Worm (Caenorhabditis elegans) whole organism, L3 larva: ENCODE measurements around the gene cdh-4.

Experiments
- R02D3.7 ChIP-seq: fragments of 150-350 bp; optimal IDR thresholded peaks from 2 replicates; lab custom pipeline; 2014; ENCODE audit warnings: missing biosample characterization, missing genetic modification characterization
- ZK546.5 ChIP-seq: sonication (generic microtip); optimal IDR thresholded peaks from 2 replicates; lab custom pipeline; 2017; ENCODE audit warnings: missing biosample characterization, missing genetic modification characterization
- aly-2 ChIP-seq: fragments of 150-350 bp; optimal IDR thresholded peaks from 2 replicates; lab custom pipeline; 2014; ENCODE audit warnings: missing biosample characterization, missing genetic modification characterization
- ama-1 ChIP-seq: fragments of 150-350 bp; optimal IDR thresholded peaks from 2 replicates; lab custom pipeline; 2018
- ceh-16 ChIP-seq: sonication (generic microtip); optimal IDR thresholded peaks from 2 replicates; lab custom pipeline; 2017; ENCODE audit warnings: missing biosample characterization, missing genetic modification characterization
- ceh-28 ChIP-seq: fragments of 150-350 bp; optimal IDR thresholded peaks from 2 replicates; lab custom pipeline; 2014; ENCODE audit warnings: missing biosample characterization, missing genetic modification reagents, missing genetic modification characterization
- ceh-82 ChIP-seq: fragments of 150-350 bp; optimal IDR thresholded peaks from 2 replicates; lab custom pipeline; 2014; ENCODE audit warnings: missing biosample characterization, missing genetic modification characterization
- ceh-9 ChIP-seq: sonication (generic microtip); optimal IDR thresholded peaks from 2 replicates; lab custom pipeline; 2018; ENCODE audit warnings: missing biosample characterization, missing genetic modification characterization
- daf-12 ChIP-seq: fragments of 150-350 bp; optimal IDR thresholded peaks from 2 replicates; lab custom pipeline; 2014; ENCODE audit warnings: missing biosample characterization, missing genetic modification reagents, missing genetic modification characterization
- egl-27 ChIP-seq: sonication (generic microtip); optimal IDR thresholded peaks from 4 replicates; lab custom pipeline; 2017; ENCODE audit warnings: missing biosample characterization, missing genetic modification reagents, missing genetic modification characterization
- egl-5 ChIP-seq: fragments of 150-350 bp; optimal IDR thresholded peaks from 2 replicates; lab custom pipeline; 2017; ENCODE audit warnings: missing biosample characterization, missing genetic modification reagents, missing genetic modification characterization, inconsistent platforms
- elt-1 ChIP-seq: fragments of 150-350 bp; optimal IDR thresholded peaks from 2 replicates; lab custom pipeline; 2014; ENCODE audit warnings: missing biosample characterization, missing genetic modification characterization
- elt-2 ChIP-seq: sonication (generic microtip); optimal IDR thresholded peaks from 2 replicates; lab custom pipeline; 2016; ENCODE audit warnings: missing genetic modification reagents, mild to moderate bottlenecking, missing genetic modification characterization, missing compliant biosample characterization
- elt-3 ChIP-seq, 3 experiments: fragments of 150-350 bp in 1 of 3; sonication (generic microtip) in 2 of 3; optimal IDR thresholded peaks; 2 replicates in 2 of 3; 4 replicates in 1 of 3; lab custom pipeline; 2014 to 2017; ENCODE audit warnings: missing biosample characterization in 3 of 3, missing genetic modification characterization in 3 of 3
- eor-1 ChIP-seq, 2 experiments: fragments of 150-350 bp; optimal IDR thresholded peaks; 2 replicates each; lab custom pipeline; 2014 to 2018; ENCODE audit warnings: missing biosample characterization in 2 of 2, missing genetic modification characterization in 2 of 2
- fkh-10 ChIP-seq: sonication (generic microtip); optimal IDR thresholded peaks from 2 replicates; lab custom pipeline; 2017; ENCODE audit warnings: missing biosample characterization, missing genetic modification reagents, missing genetic modification characterization
- fkh-2 ChIP-seq: fragments of 150-350 bp; optimal IDR thresholded peaks from 2 replicates; lab custom pipeline; 2014; ENCODE audit warnings: missing biosample characterization, missing genetic modification reagents, missing genetic modification characterization
- fos-1 ChIP-seq: fragments of 150-350 bp; optimal IDR thresholded peaks from 2 replicates; lab custom pipeline; 2014; ENCODE audit warnings: missing biosample characterization, missing genetic modification characterization
- hmg-11 ChIP-seq: sonication (generic microtip); optimal IDR thresholded peaks from 2 replicates; lab custom pipeline; 2016; ENCODE audit warnings: missing genetic modification characterization, missing compliant biosample characterization
- jun-1 ChIP-seq: fragments of 150-350 bp; optimal IDR thresholded peaks from 2 replicates; lab custom pipeline; 2014; ENCODE audit warnings: missing biosample characterization, missing genetic modification reagents, missing genetic modification characterization
- lin-15B ChIP-seq: fragments of 150-350 bp; optimal IDR thresholded peaks from 2 replicates; lab custom pipeline; 2014; ENCODE audit warnings: missing biosample characterization, missing genetic modification characterization
- lin-39 ChIP-seq: fragments of 150-350 bp; optimal IDR thresholded peaks from 2 replicates; lab custom pipeline; 2018; ENCODE audit warnings: missing biosample characterization, missing genetic modification reagents, missing genetic modification characterization
- lsy-12 ChIP-seq: sonication (generic microtip); optimal IDR thresholded peaks from 2 replicates; lab custom pipeline; 2016; ENCODE audit warnings: mild to moderate bottlenecking, missing genetic modification characterization, missing compliant biosample characterization
- mdl-1 ChIP-seq: fragments of 150-350 bp; optimal IDR thresholded peaks from 2 replicates; lab custom pipeline; 2014; ENCODE audit warnings: missing biosample characterization, missing genetic modification characterization
- mml-1 ChIP-seq: fragments of 150-350 bp; sonication (generic microtip); optimal IDR thresholded peaks from 3 replicates; lab custom pipeline; 2014; ENCODE audit warnings: missing biosample characterization, missing genetic modification characterization
- nfya-1 ChIP-seq: sonication (generic microtip); optimal IDR thresholded peaks from 2 replicates; lab custom pipeline; 2017; ENCODE audit warnings: missing genetic modification characterization, mild to moderate bottlenecking, missing compliant biosample characterization, antibody characterized with exemption, moderate library complexity; ENCODE audit not compliant: insufficient read depth
- nhr-11 ChIP-seq: fragments of 150-350 bp; optimal IDR thresholded peaks from 2 replicates; lab custom pipeline; 2014; ENCODE audit warnings: missing biosample characterization, missing genetic modification characterization
- nhr-12 ChIP-seq: fragments of 150-350 bp; optimal IDR thresholded peaks from 2 replicates; lab custom pipeline; 2014; ENCODE audit warnings: missing biosample characterization, missing genetic modification characterization
- nhr-23 ChIP-seq: fragments of 150-350 bp; optimal IDR thresholded peaks from 2 replicates; lab custom pipeline; 2014; ENCODE audit warnings: missing biosample characterization, missing genetic modification reagents, missing genetic modification characterization
- nhr-237 ChIP-seq: fragments of 150-350 bp; optimal IDR thresholded peaks from 2 replicates; lab custom pipeline; 2014; ENCODE audit warnings: missing biosample characterization, missing genetic modification characterization
- nhr-25 ChIP-seq: sonication (generic microtip); optimal IDR thresholded peaks from 2 replicates; lab custom pipeline; 2017; ENCODE audit warnings: missing biosample characterization, missing genetic modification characterization
- nhr-28 ChIP-seq: fragments of 150-350 bp; optimal IDR thresholded peaks from 2 replicates; lab custom pipeline; 2014; ENCODE audit warnings: missing biosample characterization, missing genetic modification characterization
- nhr-43 ChIP-seq: sonication (generic microtip); optimal IDR thresholded peaks from 2 replicates; lab custom pipeline; 2016; ENCODE audit warnings: mild to moderate bottlenecking, missing genetic modification characterization, missing compliant biosample characterization; ENCODE audit not compliant: poor library complexity, severe bottlenecking
- nhr-67 ChIP-seq: fragments of 150-350 bp; optimal IDR thresholded peaks from 2 replicates; lab custom pipeline; 2014; ENCODE audit warnings: missing biosample characterization, missing genetic modification characterization
- nhr-76 ChIP-seq: fragments of 150-350 bp; sonication (generic microtip); optimal IDR thresholded peaks from 5 replicates; lab custom pipeline; 2014; ENCODE audit warnings: missing biosample characterization, missing genetic modification characterization
- nhr-77 ChIP-seq: fragments of 150-350 bp; optimal IDR thresholded peaks from 2 replicates; lab custom pipeline; 2014; ENCODE audit warnings: missing biosample characterization, missing genetic modification characterization
- pha-4 ChIP-seq: fragments of 150-350 bp; optimal IDR thresholded peaks from 2 replicates; lab custom pipeline; 2014; ENCODE audit warnings: missing biosample characterization, missing genetic modification reagents, missing genetic modification characterization
- pqm-1 ChIP-seq: fragments of 150-350 bp; optimal IDR thresholded peaks from 2 replicates; lab custom pipeline; 2017; ENCODE audit warnings: missing biosample characterization, missing genetic modification characterization, inconsistent platforms
- sea-2 ChIP-seq: fragments of 150-350 bp; sonication (generic microtip); optimal IDR thresholded peaks from 4 replicates; lab custom pipeline; 2014; ENCODE audit warnings: missing biosample characterization, missing genetic modification reagents, missing genetic modification characterization
- skn-1 ChIP-seq: fragments of 150-350 bp; optimal IDR thresholded peaks from 2 replicates; lab custom pipeline; 2014; ENCODE audit warnings: missing biosample characterization, missing genetic modification characterization
- snpc-4 ChIP-seq: fragments of 150-350 bp; optimal IDR thresholded peaks from 2 replicates; lab custom pipeline; 2014; ENCODE audit warnings: missing biosample characterization, missing genetic modification characterization
- tbx-2 ChIP-seq: sonication (generic microtip); optimal IDR thresholded peaks from 2 replicates; lab custom pipeline; 2016; ENCODE audit warnings: mild to moderate bottlenecking, missing genetic modification characterization, missing compliant biosample characterization
- unc-39 ChIP-seq: sonication (generic microtip); optimal IDR thresholded peaks from 4 replicates; lab custom pipeline; 2017; ENCODE audit warnings: missing biosample characterization, missing genetic modification characterization
- unc-62 ChIP-seq: fragments of 150-350 bp; sonication (generic microtip); optimal IDR thresholded peaks from 4 replicates; lab custom pipeline; 2014; ENCODE audit warnings: missing biosample characterization, missing genetic modification reagents, missing genetic modification characterization
- zag-1 ChIP-seq: fragments of 150-350 bp; optimal IDR thresholded peaks from 2 replicates; lab custom pipeline; 2014; ENCODE audit warnings: missing biosample characterization, missing genetic modification characterization
- ztf-11 ChIP-seq: fragments of 150-350 bp; optimal IDR thresholded peaks from 2 replicates; lab custom pipeline; 2014; ENCODE audit warnings: missing biosample characterization, missing genetic modification characterization
- ztf-4 ChIP-seq: fragments of 150-350 bp; optimal IDR thresholded peaks from 2 replicates; lab custom pipeline; 2014; ENCODE audit warnings: missing biosample characterization, missing genetic modification characterization

The cdh-4 gene

DNA sequence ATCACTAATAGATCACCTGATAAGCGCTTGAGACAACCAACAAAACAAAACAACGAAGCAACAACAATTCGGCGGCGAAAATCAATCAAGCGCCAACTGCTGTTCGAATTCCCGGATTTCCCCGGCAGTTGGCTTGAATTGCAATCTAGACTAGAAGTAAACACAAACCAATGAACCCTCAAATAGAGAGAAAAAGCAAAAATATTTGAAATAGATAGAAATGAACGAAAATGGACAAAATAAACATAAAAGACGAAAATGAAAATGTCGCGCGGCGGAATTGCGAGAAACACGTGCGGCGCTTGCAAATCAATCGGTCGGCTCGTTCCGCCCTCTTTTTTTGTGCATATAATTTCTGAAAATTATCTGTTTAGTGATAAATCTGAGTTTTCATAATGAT, 48.3 kb downstream of the cdh-4 start, which contains the start of gene idhg-1 (continued):
- TF ChIP-seq nhr-11 = no peak
- TF ChIP-seq, all 47 proteins: peak for 20

DNA sequence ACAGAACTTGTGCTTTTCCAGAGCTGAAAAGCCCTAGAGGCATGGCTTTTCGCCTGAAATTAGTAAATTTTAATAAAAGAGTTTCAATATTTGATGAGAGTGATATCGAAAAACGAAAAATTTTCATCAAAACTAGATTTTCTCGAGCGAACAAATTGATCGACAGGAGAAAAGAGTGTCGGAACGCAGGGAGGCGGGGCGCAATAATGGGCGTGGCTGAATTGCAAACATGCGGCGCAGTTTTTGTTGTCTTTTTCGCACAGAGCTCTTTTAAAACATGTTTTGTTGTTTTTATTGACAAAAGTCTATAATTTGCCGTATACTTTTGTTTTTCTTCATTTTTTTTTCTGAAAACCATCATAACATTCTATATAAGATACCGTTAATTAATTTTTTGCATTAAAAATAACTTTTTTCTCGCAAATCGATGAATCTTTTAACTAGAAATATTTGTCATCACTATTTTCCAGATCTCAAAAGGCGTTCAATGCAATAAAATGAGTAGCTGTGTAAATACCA, 58.3 kb downstream of the cdh-4 start, which contains the start of the genes sel-5 and wdr-48:
TSS of gene sel-5 (minus strand) at position 53 of the 519 bp plus-strand sequence.
TSS of gene wdr-48 (plus strand) at position 469 of the 519 bp plus-strand sequence.
- TF ChIP-seq lin-15B (peak; percentile 33), aly-2 (tag; lab: Kevin White, UChicago) (no peak), egl-5 (no peak), fkh-10 (no peak), hmg-11 (tag; lab: Kevin White, UChicago) (peak; percentile 51), egl-27 (tag; lab: Kevin White, UChicago) (no peak), mml-1 (tag; lab: Kevin White, UChicago) (no peak), lsy-12 (tag; lab: Kevin White, UChicago) (no peak), fkh-2 (tag; lab: Kevin White, UChicago) (no peak), elt-2 (no peak), nfya-1 (peak; percentile 71), nhr-237 (tag; lab: Kevin White, UChicago) (no peak), ZK546.5 (no peak), sea-2 (GFP tag; lab: Kevin White, UChicago) (no peak), skn-1 (tag; lab: Kevin White, UChicago) (no peak), fos-1 (tag; lab: Kevin White, UChicago) (no peak), nhr-76 (tag; lab: Kevin White, UChicago) (no peak), zag-1 (tag; lab: Kevin White, UChicago) (no peak), elt-1 (tag; lab: Kevin White, UChicago) (no peak), pqm-1 (tag; lab: Kevin White, UChicago) (no peak), pha-4 (tag; lab: Kevin White, UChicago) (peak; percentile 69), ztf-11 (tag; lab: Kevin White, UChicago) (no peak), ama-1 (no peak), unc-39 (no peak), jun-1 (tag; lab: Kevin White, UChicago) (no peak), mdl-1 (tag; lab: Kevin White, UChicago) (no peak), nhr-11 (no peak), unc-62 (GFP tag; lab: Kevin White, UChicago) (no peak), snpc-4 (tag; lab: Kevin White, UChicago) (no peak), R02D3.7 (tag; lab: Kevin White, UChicago) (no peak), ceh-9 (tag; lab: Kevin White, UChicago) (no peak), ceh-82 (no peak), nhr-28 (tag; lab: Kevin White, UChicago) (no peak), nhr-12 (tag; lab: Kevin White, UChicago) (no peak), ceh-16 (no peak), lin-39 (peak; percentile 47), daf-12 (tag; lab: Kevin White, UChicago) (no peak), nhr-77 (tag; lab: Kevin White, UChicago) (no peak), ceh-28 (tag; lab: Kevin White, UChicago) (no peak), ztf-4 (tag; lab: Kevin White, UChicago) (no peak), nhr-67 (tag; lab: Kevin White, UChicago) (no peak), elt-3 (tag; optimal IDR thresholded peaks at IDR 0.05; lab: Kevin White, UChicago) (no peak), tbx-2 (no peak), nhr-43 (tag; lab: Kevin White, UChicago) (no peak), nhr-23 (tag; lab: Kevin White, UChicago) (no peak), eor-1 (tag; optimal IDR thresholded peaks at IDR 0.05; lab: Kevin White, UChicago) (no peak), nhr-25 (tag; lab: Kevin White, UChicago) (peak; percentile 51)
- TF ChIP-seq, all 47 proteins: peak for 6
